Worm (Caenorhabditis elegans): ENCODE measurements around the gene C39B10.3.
A peak's percentile ranks its signal among the peaks of the same experiment; 100 is the strongest.

C39B10.3 gene

DNA sequence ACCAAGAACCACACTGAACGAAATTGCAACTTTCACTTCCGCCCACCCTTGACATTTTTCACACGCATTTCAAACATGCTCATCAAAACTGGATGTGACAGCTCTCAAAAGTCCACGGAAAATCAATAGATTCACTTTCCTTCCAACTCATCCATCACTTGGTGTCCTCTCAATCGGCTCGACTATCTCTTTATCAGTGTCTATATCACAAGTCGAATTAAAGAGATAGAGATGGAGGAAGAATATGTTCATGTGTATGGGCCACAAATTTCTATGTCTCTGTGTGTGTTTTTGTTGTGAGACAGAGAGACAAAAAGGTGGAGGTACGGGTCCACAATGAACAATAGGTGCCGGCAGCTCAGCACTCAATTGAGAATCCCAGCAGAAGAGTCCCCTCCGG is 33.4 kb upstream of the C39B10.3 start:
- TF ChIP-seq nhr-47 (tag; optimal IDR thresholded peaks at IDR 0.05) (no peak), alr-1 (tag; optimal IDR thresholded peaks at IDR 0.05; ENCODE audit: borderline replicate concordance) (no peak), rnt-1 (tag; optimal IDR thresholded peaks at IDR 0.05) (peak; percentile 64), elt-2 (tag; optimal IDR thresholded peaks at IDR 0.05) (no peak), pag-3 (tag; optimal IDR thresholded peaks at IDR 0.05; ENCODE audit: borderline replicate concordance, insufficient read depth) (no peak), hlh-4 (tag; optimal IDR thresholded peaks at IDR 0.05) (no peak), lin-39 (tag; optimal IDR thresholded peaks at IDR 0.05) (peak; percentile 37), ama-1 (optimal IDR thresholded peaks at IDR 0.05) (no peak), lin-14 (GFP tag; optimal IDR thresholded peaks at IDR 0.05) (peak; percentile 74), nhr-19 (GFP tag; conservative IDR thresholded peaks at IDR 0.05) (peak; percentile 7; the same call in 1 of the 2 replicates), nhr-71 (tag; optimal IDR thresholded peaks at IDR 0.05) (peak; percentile 56), efl-3 (GFP tag; optimal IDR thresholded peaks at IDR 0.05) (no peak), nhr-77 (tag; optimal IDR thresholded peaks at IDR 0.05) (no peak)

- TF ChIP-seq nhr-85 (tag) (peak; percentile 13), C16A3.4 (tag; optimal IDR thresholded peaks at IDR 0.05) (no peak)
These were observed 31.5 kb upstream of the C39B10.3 start, which contains the start of gene acr-8 for ce11 chrX:10412425-10412824. Gene acr-8 (plus strand): TSS chrX:10412725.

- peak; percentile 12 for TF ChIP-seq fkh-8 (tag; optimal IDR thresholded peaks at IDR 0.05)
- no peak for TF ChIP-seq pqm-1 (tag; optimal IDR thresholded peaks at IDR 0.05)
- peak; percentile 21; the same call in 1 of the 2 replicates for TF ChIP-seq isw-1 (GFP tag; IDR thresholded peaks at IDR 0.05)
- peak; percentile 50 for TF ChIP-seq rnt-1 (tag; optimal IDR thresholded peaks at IDR 0.05)
- TF ChIP-seq fkh-10 (GFP tag; optimal IDR thresholded peaks at IDR 0.05) = no peak
- TF ChIP-seq snu-23 (GFP tag; optimal IDR thresholded peaks at IDR 0.05) = peak; percentile 80
- peak; percentile 35 to 63 (median 40) for TF ChIP-seq dpl-1 (GFP tag; optimal IDR thresholded peaks at IDR 0.05)
- peak; percentile 55 for TF ChIP-seq nhr-19 (GFP tag; conservative IDR thresholded peaks at IDR 0.05)
- no peak for TF ChIP-seq nhr-76 (tag; optimal IDR thresholded peaks at IDR 0.05)
- TF ChIP-seq unc-130 (tag; optimal IDR thresholded peaks at IDR 0.05) = peak; percentile 52
- peak; percentile 29 for TF ChIP-seq irx-1 (tag; optimal IDR thresholded peaks at IDR 0.05)
- no peak for TF ChIP-seq ceh-63 (GFP tag; optimal IDR thresholded peaks at IDR 0.05)
- TF ChIP-seq tbx-2 (tag; optimal IDR thresholded peaks at IDR 0.05) = peak; percentile 9
- peak; percentile 85 for TF ChIP-seq skn-1 (tag; optimal IDR thresholded peaks at IDR 0.05)
- TF ChIP-seq lin-39 (tag; optimal IDR thresholded peaks at IDR 0.05) = no peak
- peak; percentile 70 for TF ChIP-seq swsn-7 (tag; optimal IDR thresholded peaks at IDR 0.05)
- TF ChIP-seq mdl-1 (tag; optimal IDR thresholded peaks at IDR 0.05) = peak in 1 of 2 experiments; percentile 47
- TF ChIP-seq ztf-11 (tag; optimal IDR thresholded peaks at IDR 0.05) = peak in 1 of 2 experiments; percentile 3
- TF ChIP-seq nhr-77 (tag; optimal IDR thresholded peaks at IDR 0.05) = peak; percentile 37
- peak; percentile 97 for TF ChIP-seq F16B12.6 (tag; optimal IDR thresholded peaks at IDR 0.05)
- TF ChIP-seq grh-1 (GFP tag; IDR thresholded peaks at IDR 0.05) = no peak; the same call in 1 of the 2 replicates
- TF ChIP-seq nhr-90 (tag; optimal IDR thresholded peaks at IDR 0.05; ENCODE audit: poor library complexity) = peak; percentile 43
- peak; percentile 15 for TF ChIP-seq lir-3 (tag; optimal IDR thresholded peaks at IDR 0.05; ENCODE audit: poor library complexity)
- no peak for TF ChIP-seq unc-30 (tag; optimal IDR thresholded peaks at IDR 0.05)
- peak; percentile 55 to 61 for TF ChIP-seq efl-1 (optimal IDR thresholded peaks at IDR 0.05)
- peak; percentile 34 to 91 for TF ChIP-seq efl-1 (GFP tag; optimal IDR thresholded peaks at IDR 0.05 in 1 of 2)
- peak; percentile 90 for TF ChIP-seq mep-1 (tag; optimal IDR thresholded peaks at IDR 0.05)
- TF ChIP-seq nhr-28 (tag; optimal IDR thresholded peaks at IDR 0.05) = no peak
- TF ChIP-seq nhr-71 (tag; optimal IDR thresholded peaks at IDR 0.05) = peak; percentile 70
- peak; percentile 73 for TF ChIP-seq zip-4 (GFP tag; optimal IDR thresholded peaks at IDR 0.05)
- no peak for TF ChIP-seq snpc-4 (tag; optimal IDR thresholded peaks at IDR 0.05)
- TF ChIP-seq fos-1 (tag; optimal IDR thresholded peaks at IDR 0.05) = peak; percentile 18
- TF ChIP-seq mab-9 (GFP tag; IDR thresholded peaks at IDR 0.05) = no peak
- peak; percentile 48 to 85 (median 53) for TF ChIP-seq ceh-82 (tag; optimal IDR thresholded peaks at IDR 0.05)
- peak; percentile 79 for TF ChIP-seq blmp-1 (tag; optimal IDR thresholded peaks at IDR 0.05)
- peak; percentile 61 for TF ChIP-seq nhr-85 (tag)
- peak; percentile 52 for TF ChIP-seq xbp-1 (tag; optimal IDR thresholded peaks at IDR 0.05)
- TF ChIP-seq lin-14 (GFP tag; optimal IDR thresholded peaks at IDR 0.05) = peak; percentile 79
- TF ChIP-seq fkh-4 (tag; optimal IDR thresholded peaks at IDR 0.05; ENCODE audit: borderline replicate concordance) = no peak
- TF ChIP-seq lin-35 (GFP tag; optimal IDR thresholded peaks at IDR 0.05) = peak; percentile 43 to 77
These were observed 24.2 kb upstream of the C39B10.3 start, which contains the start of gene cdk-11.2 for ce11 chrX:10419743-10420142. Gene cdk-11.2 (minus strand): TSS chrX:10419765.

All from whole organism, L1 larva.